Worm (Caenorhabditis elegans): Measurements from ENCODE around the gene atf-6.

atf-6 gene

ce11 chrX:12513415-12513814 lies 32.7 kb downstream of the atf-6 start (continued):
- TF ChIP-seq xbp-1 (tag; optimal IDR thresholded peaks at IDR 0.05): peak; percentile 3
- TF ChIP-seq nhr-90 (tag; optimal IDR thresholded peaks at IDR 0.05; ENCODE audit: poor library complexity): no peak
- TF ChIP-seq dpl-1 (GFP tag; optimal IDR thresholded peaks at IDR 0.05): no peak
- peak; percentile 59 for TF ChIP-seq lin-14 (GFP tag; optimal IDR thresholded peaks at IDR 0.05)
- TF ChIP-seq aha-1 (tag; optimal IDR thresholded peaks at IDR 0.05): no peak
- no peak for TF ChIP-seq vab-15 (tag; optimal IDR thresholded peaks at IDR 0.05)
- no peak for TF ChIP-seq hlh-17 (GFP tag; optimal IDR thresholded peaks at IDR 0.05; ENCODE audit: borderline replicate concordance)
- no peak for TF ChIP-seq elt-3 (tag; optimal IDR thresholded peaks at IDR 0.05)
- TF ChIP-seq hpl-2 (GFP tag; optimal IDR thresholded peaks at IDR 0.05): no peak

DNA sequence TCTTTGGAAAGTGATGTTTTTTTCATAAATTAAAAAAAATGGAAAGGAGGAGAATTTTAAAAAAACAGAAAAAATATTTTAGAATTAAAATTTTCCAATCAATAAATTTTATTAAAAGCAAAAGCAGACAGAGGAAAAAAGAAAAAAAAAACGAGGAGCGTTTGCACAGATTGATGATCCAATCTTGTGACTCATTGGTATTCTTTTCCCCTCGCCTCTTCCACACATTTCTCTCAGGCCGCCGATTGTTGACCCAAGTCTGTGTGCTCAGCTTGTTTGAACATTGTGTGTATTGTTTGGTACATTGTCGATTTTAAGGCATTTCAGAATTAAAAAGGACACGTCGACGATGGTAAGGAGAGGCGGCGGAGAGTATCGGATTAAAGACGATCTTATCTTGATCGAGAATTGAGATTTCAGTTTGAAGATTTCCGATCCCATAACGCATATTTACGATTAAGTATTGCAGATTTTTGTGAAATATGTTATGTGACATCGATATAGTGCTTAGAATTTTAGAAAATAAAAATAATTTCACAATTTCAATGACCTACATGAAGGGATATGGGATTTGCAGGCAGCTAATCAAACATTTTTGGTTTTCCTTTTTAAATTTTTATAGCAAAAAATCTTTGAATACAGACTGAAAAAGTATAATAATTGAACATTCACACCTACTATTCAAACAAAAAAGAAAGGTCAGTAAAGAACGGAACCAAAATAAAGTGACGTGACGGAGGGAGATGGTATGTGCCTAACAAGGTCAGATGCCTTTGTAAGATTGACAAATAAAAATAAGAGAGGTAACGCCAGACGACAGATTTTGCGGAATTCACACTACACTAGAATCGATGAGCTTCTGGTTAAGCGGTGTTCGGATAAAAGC lies 35.1 kb downstream of the atf-6 start:
- TF ChIP-seq nhr-12 (tag; optimal IDR thresholded peaks at IDR 0.05) (no peak), lin-14 (GFP tag; optimal IDR thresholded peaks at IDR 0.05) (peak; percentile 61), nhr-71 (tag; optimal IDR thresholded peaks at IDR 0.05) (peak; percentile 18), efl-3 (GFP tag; optimal IDR thresholded peaks at IDR 0.05) (peak; percentile 1), efl-1 (optimal IDR thresholded peaks at IDR 0.05) (no peak), efl-1 (GFP tag; optimal IDR thresholded peaks at IDR 0.05 in 1 of 2) (peak in 1 of 2 experiments; percentile 72), ces-1 (GFP tag; optimal IDR thresholded peaks at IDR 0.05) (no peak), grh-1 (GFP tag; IDR thresholded peaks at IDR 0.05) (no peak), mep-1 (tag; optimal IDR thresholded peaks at IDR 0.05) (no peak), lsy-2 (tag; optimal IDR thresholded peaks at IDR 0.05) (peak in 1 of 2 experiments; percentile 20), rnt-1 (tag; optimal IDR thresholded peaks at IDR 0.05) (peak; percentile 7), nhr-20 (tag; optimal IDR thresholded peaks at IDR 0.05) (peak; percentile 31), ztf-4 (tag; optimal IDR thresholded peaks at IDR 0.05) (no peak), nhr-85 (tag) (peak; percentile 82), lin-13 (GFP tag; optimal IDR thresholded peaks at IDR 0.05) (no peak), F16B12.6 (tag; optimal IDR thresholded peaks at IDR 0.05) (no peak), nhr-19 (GFP tag; conservative IDR thresholded peaks at IDR 0.05) (peak; percentile 25; the same call in 1 of the 2 replicates), elt-2 (tag; optimal IDR thresholded peaks at IDR 0.05) (no peak), sup-37 (GFP tag; optimal IDR thresholded peaks at IDR 0.05) (no peak), nhr-90 (tag; optimal IDR thresholded peaks at IDR 0.05; ENCODE audit: poor library complexity) (no peak), ama-1 (optimal IDR thresholded peaks at IDR 0.05) (no peak), dsc-1 (tag; optimal IDR thresholded peaks at IDR 0.05) (peak; percentile 43), snu-23 (GFP tag; optimal IDR thresholded peaks at IDR 0.05) (peak; percentile 6), alr-1 (tag; optimal IDR thresholded peaks at IDR 0.05; ENCODE audit: borderline replicate concordance) (no peak), lir-3 (tag; optimal IDR thresholded peaks at IDR 0.05; ENCODE audit: poor library complexity) (no peak), ceh-82 (tag; optimal IDR thresholded peaks at IDR 0.05) (no peak), dpl-1 (GFP tag; optimal IDR thresholded peaks at IDR 0.05) (no peak), tlp-1 (tag; optimal IDR thresholded peaks at IDR 0.05) (no peak), pag-3 (tag; optimal IDR thresholded peaks at IDR 0.05; ENCODE audit: borderline replicate concordance, insufficient read depth) (no peak), C34B4.2 (tag; optimal IDR thresholded peaks at IDR 0.05) (no peak)

DNA sequence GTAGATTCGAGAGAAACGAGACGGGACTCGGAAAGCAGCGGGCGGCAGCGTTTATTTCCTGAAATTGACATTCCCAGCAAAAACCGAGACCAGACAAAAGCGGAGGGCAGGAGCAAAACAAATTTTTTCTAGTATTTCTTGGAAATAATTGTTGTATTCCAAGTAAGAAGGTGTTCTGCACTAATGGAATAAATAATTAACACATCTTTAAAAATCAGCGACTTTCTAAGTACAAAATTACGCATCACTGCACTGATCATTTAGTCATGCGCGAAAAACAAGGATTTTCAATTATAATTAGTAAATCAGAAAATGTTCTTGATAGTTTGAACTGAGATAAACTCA lies 35.7 kb downstream of the atf-6 start:
- peak; percentile 19 for TF ChIP-seq dsc-1 (tag; optimal IDR thresholded peaks at IDR 0.05)
- TF ChIP-seq irx-1 (tag; optimal IDR thresholded peaks at IDR 0.05): no peak
- TF ChIP-seq nhr-20 (tag; optimal IDR thresholded peaks at IDR 0.05): peak; percentile 29
- no peak for TF ChIP-seq ceh-90 (tag; optimal IDR thresholded peaks at IDR 0.05)
- TF ChIP-seq swsn-7 (tag; optimal IDR thresholded peaks at IDR 0.05): peak; percentile 26
- TF ChIP-seq nhr-47 (tag; optimal IDR thresholded peaks at IDR 0.05): peak; percentile 75
- TF ChIP-seq egl-13 (tag; optimal IDR thresholded peaks at IDR 0.05): peak; percentile 36
- peak; percentile 36 for TF ChIP-seq lin-14 (GFP tag; optimal IDR thresholded peaks at IDR 0.05)
- peak; percentile 67 for TF ChIP-seq sox-4 (tag; optimal IDR thresholded peaks at IDR 0.05)
- no peak for TF ChIP-seq snu-23 (GFP tag; optimal IDR thresholded peaks at IDR 0.05)
- TF ChIP-seq blmp-1 (tag; optimal IDR thresholded peaks at IDR 0.05): no peak
- no peak for TF ChIP-seq ceh-8 (GFP tag; optimal IDR thresholded peaks at IDR 0.05)
- TF ChIP-seq nhr-77 (tag; optimal IDR thresholded peaks at IDR 0.05): no peak
- no peak for TF ChIP-seq hlh-17 (GFP tag; optimal IDR thresholded peaks at IDR 0.05; ENCODE audit: borderline replicate concordance)
- peak; percentile 53 for TF ChIP-seq nhr-85 (tag)
- peak; percentile 71 for TF ChIP-seq hlh-4 (tag; optimal IDR thresholded peaks at IDR 0.05)
- peak; percentile 81 for TF ChIP-seq nhr-71 (tag; optimal IDR thresholded peaks at IDR 0.05)
- TF ChIP-seq efl-1 (optimal IDR thresholded peaks at IDR 0.05): no peak
- TF ChIP-seq efl-1 (GFP tag; optimal IDR thresholded peaks at IDR 0.05 in 1 of 2): no peak
- no peak for TF ChIP-seq unc-30 (tag; optimal IDR thresholded peaks at IDR 0.05)
- TF ChIP-seq fkh-8 (tag; optimal IDR thresholded peaks at IDR 0.05): peak; percentile 90
